Worm (Caenorhabditis elegans): ENCODE results near the gene C08E8.2.

The C08E8.2 gene

ce11 chrV:18382590-18382989, 26.9 kb upstream of the C08E8.2 start, which contains the start of gene nhr-288:
Gene nhr-288, minus strand, starts transcription at chrV:18382690.
- TF ChIP-seq F52B5.7 (tag; optimal IDR thresholded peaks at IDR 0.05): no peak
- no peak for TF ChIP-seq T26A5.8 (tag; optimal IDR thresholded peaks at IDR 0.05)
- no peak for TF ChIP-seq Y95B8A.8 (GFP tag; IDR thresholded peaks at IDR 0.05)
- no peak for TF ChIP-seq bed-2 (GFP tag; IDR thresholded peaks at IDR 0.05)
- TF ChIP-seq repo-1 (tag; optimal IDR thresholded peaks at IDR 0.05): no peak
- no peak for TF ChIP-seq B0019.2 (GFP tag; conservative IDR thresholded peaks at IDR 0.05)
- TF ChIP-seq K12H6.12 (tag; optimal IDR thresholded peaks at IDR 0.05): no peak
- TF ChIP-seq lin-54 (GFP tag; optimal IDR thresholded peaks at IDR 0.05): no peak
- no peak for TF ChIP-seq ztf-25 (GFP tag; IDR thresholded peaks at IDR 0.05)
- no peak for TF ChIP-seq tbx-9 (tag; optimal IDR thresholded peaks at IDR 0.05; ENCODE audit: borderline replicate concordance)
- TF ChIP-seq rcor-1 (GFP tag; IDR thresholded peaks at IDR 0.05): no peak
- no peak for TF ChIP-seq somi-1 (GFP tag; optimal IDR thresholded peaks at IDR 0.05)
- TF ChIP-seq snpc-1.3 (tag; optimal IDR thresholded peaks at IDR 0.05; ENCODE audit: insufficient read depth): no peak
- TF ChIP-seq gei-17 (GFP tag; optimal IDR thresholded peaks at IDR 0.05): no peak
- no peak for TF ChIP-seq ceh-40 (GFP tag; IDR thresholded peaks at IDR 0.05)
- TF ChIP-seq nhr-27 (tag; optimal IDR thresholded peaks at IDR 0.05): no peak
- TF ChIP-seq mel-28 (tag; optimal IDR thresholded peaks at IDR 0.05; ENCODE audit: borderline replicate concordance): no peak

ce11 chrV:18378819-18379218, 23.2 kb upstream of the C08E8.2 start, which contains the start of gene Y51A2B.8:
Gene Y51A2B.8, plus strand, starts transcription at chrV:18379119.
- TF ChIP-seq nhr-120 (GFP tag; IDR thresholded peaks at IDR 0.05) (no peak), lir-1 (GFP tag; conservative IDR thresholded peaks at IDR 0.05) (no peak), tlf-1 (GFP tag; optimal IDR thresholded peaks at IDR 0.05) (no peak), rcor-1 (GFP tag; IDR thresholded peaks at IDR 0.05) (no peak), C17E4.6 (GFP tag; IDR thresholded peaks at IDR 0.05) (no peak), ZK185.1 (tag; optimal IDR thresholded peaks at IDR 0.05; ENCODE audit: poor library complexity, severe bottlenecking) (no peak), rpc-1 (optimal IDR thresholded peaks at IDR 0.05) (no peak), rpc-1 (tag; optimal IDR thresholded peaks at IDR 0.05) (no peak), mcd-1 (GFP tag; IDR thresholded peaks at IDR 0.05) (no peak), egl-18 (GFP tag; IDR thresholded peaks at IDR 0.05) (no peak), madf-8 (GFP tag; conservative IDR thresholded peaks at IDR 0.05) (no peak), F52B5.7 (tag; optimal IDR thresholded peaks at IDR 0.05) (no peak), nhr-80 (tag; optimal IDR thresholded peaks at IDR 0.05) (no peak)

ce11 chrV:18375551-18375950, 19.9 kb upstream of the C08E8.2 start:
- TF ChIP-seq snpc-1.1 (tag; optimal IDR thresholded peaks at IDR 0.05; ENCODE audit: insufficient read depth) (no peak), Y95B8A.8 (GFP tag; IDR thresholded peaks at IDR 0.05) (no peak), akir-1 (GFP tag; optimal IDR thresholded peaks at IDR 0.05) (no peak), nfya-1 (tag; optimal IDR thresholded peaks at IDR 0.05; ENCODE audit: borderline replicate concordance, insufficient read depth) (no peak), nfyb-1 (GFP tag; IDR thresholded peaks at IDR 0.05) (no peak), B0035.1 (tag; optimal IDR thresholded peaks at IDR 0.05) (no peak), hrde-1 (tag; optimal IDR thresholded peaks at IDR 0.05; ENCODE audit: borderline replicate concordance) (no peak), B0261.1 (tag; optimal IDR thresholded peaks at IDR 0.05) (no peak)

ce11 chrV:18374194-18374593, 18.6 kb upstream of the C08E8.2 start, which contains the start of gene Y51A2B.2:
Gene Y51A2B.2, plus strand, starts transcription at chrV:18374494.
- no peak for TF ChIP-seq B0019.2 (GFP tag; conservative IDR thresholded peaks at IDR 0.05)
- no peak for TF ChIP-seq nhr-80 (tag; optimal IDR thresholded peaks at IDR 0.05)
- no peak for TF ChIP-seq hrde-1 (tag; optimal IDR thresholded peaks at IDR 0.05; ENCODE audit: borderline replicate concordance)
- no peak for TF ChIP-seq Y67H2A.10 (GFP tag; conservative IDR thresholded peaks at IDR 0.05)
- TF ChIP-seq ztf-28 (GFP tag; IDR thresholded peaks at IDR 0.05): no peak
- TF ChIP-seq ztf-22 (GFP tag; optimal IDR thresholded peaks at IDR 0.05): no peak
- no peak for TF ChIP-seq C06A6.2 (GFP tag; conservative IDR thresholded peaks at IDR 0.05)
- TF ChIP-seq ets-4 (GFP tag; optimal IDR thresholded peaks at IDR 0.05): no peak
- no peak for TF ChIP-seq bed-2 (GFP tag; IDR thresholded peaks at IDR 0.05)
- no peak for TF ChIP-seq egl-44 (GFP tag; IDR thresholded peaks at IDR 0.05)
- no peak for TF ChIP-seq F10E7.11 (tag; optimal IDR thresholded peaks at IDR 0.05)
- TF ChIP-seq Y95B8A.8 (GFP tag; IDR thresholded peaks at IDR 0.05): no peak
- no peak for TF ChIP-seq ztf-18 (tag; optimal IDR thresholded peaks at IDR 0.05)

Data from whole organism, young adult.